Worm (Caenorhabditis elegans) whole organism, mixed stage, embryonic: ENCODE results near the gene AC7.3.

Experiments used
- ces-1 ChIP-seq: fragments of 150-350 bp; optimal IDR thresholded peaks from 2 replicates; lab custom pipeline; 2014; ENCODE audit warnings: missing biosample characterization, missing genetic modification reagents, missing genetic modification characterization
- lsy-2 ChIP-seq: fragments of 150-350 bp; optimal IDR thresholded peaks from 2 replicates; lab custom pipeline; 2014; ENCODE audit warnings: missing biosample characterization, missing genetic modification characterization
- nhr-76 ChIP-seq: sonication (generic microtip); optimal IDR thresholded peaks from 2 replicates; lab custom pipeline; 2017; ENCODE audit warnings: missing biosample characterization, missing genetic modification characterization
- snpc-4 ChIP-seq: fragments of 150-350 bp; optimal IDR thresholded peaks from 2 replicates; lab custom pipeline; 2014; ENCODE audit warnings: missing biosample characterization, missing genetic modification characterization

- no peak for TF ChIP-seq nhr-76 (tag; lab: Kevin White, UChicago)
- no peak for TF ChIP-seq lsy-2 (tag; lab: Kevin White, UChicago)
- TF ChIP-seq ces-1 (GFP tag; lab: Kevin White, UChicago) = peak; percentile 48
- no peak for TF ChIP-seq snpc-4
These were observed 11.5 kb upstream of the AC7.3 start for ce11 chrIV:5100145-5100544.
